Worm (Caenorhabditis elegans) whole organism, midembryonic: Measurements from ENCODE around the gene F36H12.5.

ENCODE experiments used
- T22C8.4 ChIP-seq: fragments of 200-800 bp; sonication (Bioruptor generic); IDR thresholded peaks from 2 replicates; pipeline ENCODE4 v1.3.6; 2022; ENCODE audit warnings: missing genetic modification characterization, missing compliant biosample characterization
- cog-1 ChIP-seq: sonication (generic microtip); optimal IDR thresholded peaks from 2 replicates; lab custom pipeline; 2016; ENCODE audit warnings: missing genetic modification characterization, missing compliant biosample characterization
- flt-1 ChIP-seq: fragments of 200-800 bp; sonication (Bioruptor generic); IDR thresholded peaks from 2 replicates; pipeline ENCODE4 v1.3.6; 2022; ENCODE audit warnings: missing genetic modification characterization, missing compliant biosample characterization
- med-1 ChIP-seq: sonication (generic microtip); optimal IDR thresholded peaks from 2 replicates; lab custom pipeline; 2017; ENCODE audit warnings: missing genetic modification characterization, mild to moderate bottlenecking, missing compliant biosample characterization, antibody characterized with exemption, missing genetic modification reagents; ENCODE audit not compliant: insufficient read depth
- ref-1 ChIP-seq: fragments of 200-800 bp; sonication (Bioruptor generic); conservative IDR thresholded peaks from 2 replicates; pipeline ENCODE4 v1.3.6; 2022; ENCODE audit warnings: missing genetic modification reagents, missing genetic modification characterization, missing compliant biosample characterization
- tab-1 ChIP-seq: fragments of 200-800 bp; sonication (Bioruptor generic); IDR thresholded peaks from 2 replicates; pipeline ENCODE4 v1.3.6; 2022; ENCODE audit warnings: missing genetic modification characterization, missing compliant biosample characterization
- ztf-23 ChIP-seq: fragments of 200-800 bp; sonication (Bioruptor generic); IDR thresholded peaks from 2 replicates; pipeline ENCODE4 v1.3.6; 2022; ENCODE audit warnings: missing genetic modification reagents, missing genetic modification characterization, missing compliant biosample characterization
- ztf-29 ChIP-seq: fragments of 200-800 bp; sonication (Bioruptor generic); IDR thresholded peaks from 2 replicates; pipeline ENCODE4 v1.3.6; 2022; ENCODE audit warnings: missing genetic modification reagents, missing genetic modification characterization, missing compliant biosample characterization

DNA sequence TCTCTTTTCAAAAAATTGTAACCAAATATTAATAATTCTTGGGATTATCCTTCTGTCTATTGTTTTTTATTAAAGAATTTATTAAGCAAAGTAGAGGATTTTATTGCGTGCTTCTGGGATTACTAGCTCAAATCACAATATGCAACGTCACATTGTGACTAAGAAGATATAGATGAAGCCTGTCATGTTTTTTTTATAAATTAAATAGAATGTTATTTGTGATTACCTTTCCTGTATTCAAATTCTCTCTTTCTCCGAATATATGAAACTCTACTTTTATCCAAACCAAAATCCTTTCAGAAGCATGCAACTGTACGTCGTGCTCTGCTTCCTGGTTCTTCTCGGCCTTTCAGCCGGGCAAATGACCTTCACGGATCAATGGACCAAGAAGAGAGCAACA, 24.0 kb downstream of the F36H12.5 start, which contains the start of gene nlp-47:
- TF ChIP-seq tab-1 (GFP tag; lab: Robert Waterston, UW) (no peak), T22C8.4 (no peak), cog-1 (tag; lab: Kevin White, UChicago) (no peak), ztf-29 (GFP tag; lab: Robert Waterston, UW) (no peak), ztf-23 (GFP tag; lab: Robert Waterston, UW) (no peak), med-1 (GFP tag; lab: Kevin White, UChicago) (no peak), ref-1 (GFP tag; lab: Robert Waterston, UW) (no peak), flt-1 (GFP tag; lab: Robert Waterston, UW) (no peak)
